Worm (Caenorhabditis elegans): Measurements from ENCODE around the gene srw-19.

DNA sequence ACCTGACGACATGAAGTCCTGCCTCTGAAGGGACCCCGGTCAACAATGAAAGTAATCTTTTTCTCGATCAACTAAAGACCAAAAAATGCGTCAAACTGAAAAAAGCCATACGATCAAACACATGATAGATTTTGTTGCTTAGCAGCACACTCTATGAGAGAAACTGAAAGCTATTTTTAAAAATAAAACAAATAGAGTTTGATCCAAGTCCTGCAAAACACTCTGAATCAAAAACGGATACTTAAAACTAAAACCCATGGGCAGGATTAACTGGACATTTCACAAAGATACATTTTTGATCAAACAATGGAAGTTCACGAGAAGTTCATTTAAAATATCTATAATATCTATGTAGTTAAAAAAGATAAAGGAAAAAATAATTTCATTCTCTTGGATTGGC is 13.8 kb downstream of the srw-19 start, which contains the start of gene T10H4.13:
- no peak for TF ChIP-seq lin-11 (tag; optimal IDR thresholded peaks at IDR 0.05)
- TF ChIP-seq ama-1 (optimal IDR thresholded peaks at IDR 0.05): no peak
- no peak for TF ChIP-seq npax-4 (tag; optimal IDR thresholded peaks at IDR 0.05)
- no peak for TF ChIP-seq F13H6.1 (tag; optimal IDR thresholded peaks at IDR 0.05)
- no peak for TF ChIP-seq rnt-1 (tag; optimal IDR thresholded peaks at IDR 0.05)
- TF ChIP-seq hlh-8 (tag; optimal IDR thresholded peaks at IDR 0.05): no peak

Data from whole organism, late embryonic.